Worm (Caenorhabditis elegans) whole organism, L4 larva: ENCODE data around the gene nos-2.

Experiments
- ama-1 ChIP-seq: fragments of 150-350 bp; optimal IDR thresholded peaks from 2 replicates; lab custom pipeline; 2014; ENCODE audit warnings: inconsistent platforms, mixed read lengths
- hlh-11 ChIP-seq: fragments of 200-800 bp; sonication (Bioruptor generic); optimal IDR thresholded peaks from 2 replicates; lab custom pipeline; 2018; ENCODE audit warnings: mild to moderate bottlenecking, missing genetic modification characterization, missing compliant biosample characterization
- hlh-30 ChIP-seq: sonication (generic microtip); optimal IDR thresholded peaks from 2 replicates; lab custom pipeline; 2017; ENCODE audit warnings: antibody characterized with exemption, mild to moderate bottlenecking, missing genetic modification characterization, missing compliant biosample characterization; ENCODE audit not compliant: insufficient read depth
- lin-1 ChIP-seq: fragments of 200-800 bp; sonication (Bioruptor generic); IDR thresholded peaks from 2 replicates; pipeline ENCODE4 v1.3.6; 2022; ENCODE audit warnings: missing genetic modification reagents, missing genetic modification characterization, missing compliant biosample characterization
- lin-15B ChIP-seq: fragments of 150-350 bp; sonication (generic microtip); optimal IDR thresholded peaks from 3 replicates; lab custom pipeline; 2014; ENCODE audit warnings: missing biosample characterization, missing genetic modification characterization
- mdt-29 ChIP-seq: fragments of 200-800 bp; sonication (Bioruptor generic); IDR thresholded peaks from 2 replicates; pipeline ENCODE4 v1.3.6; 2022; ENCODE audit warnings: missing genetic modification reagents, missing genetic modification characterization, missing compliant biosample characterization
- nhr-25 ChIP-seq: sonication (generic microtip); optimal IDR thresholded peaks from 2 replicates; lab custom pipeline; 2017; ENCODE audit warnings: missing genetic modification characterization, mild to moderate bottlenecking, missing compliant biosample characterization, antibody characterized with exemption, moderate library complexity, borderline replicate concordance; ENCODE audit not compliant: insufficient read depth
- pqm-1 ChIP-seq: sonication (generic microtip); optimal IDR thresholded peaks from 2 replicates; lab custom pipeline; 2017; ENCODE audit warnings: missing biosample characterization, missing genetic modification characterization

- TF ChIP-seq pqm-1 (tag; lab: Kevin White, UChicago) = no peak
- no peak for TF ChIP-seq hlh-11 (tag; lab: Kevin White, UChicago)
- TF ChIP-seq lin-1 (GFP tag; lab: Robert Waterston, UW) = no peak
- TF ChIP-seq hlh-30 (tag; lab: Kevin White, UChicago) = no peak
- TF ChIP-seq ama-1 (lab: Kevin White, UChicago) = no peak
- TF ChIP-seq mdt-29 = no peak
- TF ChIP-seq lin-15B (tag; lab: Kevin White, UChicago) = no peak
- no peak for TF ChIP-seq nhr-25 (tag; lab: Kevin White, UChicago)
These were observed 45.7 kb downstream of the nos-2 start for ce11 chrII:7111012-7111656.
